Fruit fly (Drosophila melanogaster) whole organism, adult: ENCODE data around the gene Dpck.

Experiments used
- CG11617 ChIP-seq: fragments of 200-800 bp; sonication (Bioruptor generic); optimal IDR thresholded peaks from 2 replicates; lab custom pipeline; 2017; ENCODE audit warnings: mild to moderate bottlenecking, missing biosample characterization, missing genetic modification reagents, missing genetic modification characterization
- CG12768 ChIP-seq: fragments of 200-800 bp; sonication (Bioruptor generic); optimal IDR thresholded peaks from 2 replicates; lab custom pipeline; 2017; ENCODE audit warnings: missing biosample characterization, missing genetic modification characterization, mild to moderate bottlenecking, moderate library complexity, missing genetic modification reagents
- CG14711 ChIP-seq: fragments of 200-800 bp; sonication (Bioruptor generic); optimal IDR thresholded peaks from 2 replicates; lab custom pipeline; 2018; ENCODE audit warnings: missing biosample characterization, mild to moderate bottlenecking, missing genetic modification characterization, moderate library complexity
- CG1620 ChIP-seq: fragments of 200-800 bp; sonication (Bioruptor generic); optimal IDR thresholded peaks from 2 replicates; lab custom pipeline; 2016; ENCODE audit warnings: missing biosample characterization, missing genetic modification characterization
- CG33017 ChIP-seq: fragments of 200-800 bp; sonication (Bioruptor generic); optimal IDR thresholded peaks from 2 replicates; lab custom pipeline; 2018; ENCODE audit warnings: missing biosample characterization, mild to moderate bottlenecking, missing genetic modification characterization, moderate library complexity
- CG5204 ChIP-seq: fragments of 200-800 bp; sonication (Bioruptor generic); optimal IDR thresholded peaks from 2 replicates; lab custom pipeline; 2016; ENCODE audit warnings: missing biosample characterization, missing genetic modification characterization
- CG7045 ChIP-seq: fragments of 200-800 bp; sonication (Bioruptor generic); optimal IDR thresholded peaks from 2 replicates; lab custom pipeline; 2017; ENCODE audit warnings: missing biosample characterization, mild to moderate bottlenecking, missing genetic modification characterization
- CG7101 ChIP-seq: fragments of 200-800 bp; sonication (Bioruptor generic); optimal IDR thresholded peaks from 2 replicates; lab custom pipeline; 2018; ENCODE audit warnings: missing biosample characterization, mild to moderate bottlenecking, missing genetic modification characterization, moderate library complexity
- Clk ChIP-seq: fragments of 200-800 bp; sonication (Bioruptor generic); optimal IDR thresholded peaks from 2 replicates; lab custom pipeline; 2017; ENCODE audit warnings: missing biosample characterization, missing genetic modification characterization
- Crg-1 ChIP-seq: fragments of 200-800 bp; sonication (Bioruptor generic); optimal IDR thresholded peaks from 2 replicates; lab custom pipeline; 2016; ENCODE audit warnings: missing biosample characterization, missing genetic modification characterization
- Hr96 ChIP-seq: fragments of 200-800 bp; sonication (Bioruptor generic); optimal IDR thresholded peaks from 2 replicates; lab custom pipeline; 2016; ENCODE audit warnings: missing biosample characterization, missing genetic modification characterization
- Mnt ChIP-seq: fragments of 200-800 bp; sonication (Bioruptor generic); optimal IDR thresholded peaks from 2 replicates; lab custom pipeline; 2016; ENCODE audit warnings: missing biosample characterization, mild to moderate bottlenecking, missing genetic modification characterization
- bab1 ChIP-seq: fragments of 200-800 bp; sonication (Bioruptor generic); optimal IDR thresholded peaks from 3 replicates; lab custom pipeline; 2019; ENCODE audit warnings: missing biosample characterization, mild to moderate bottlenecking, missing genetic modification characterization, moderate library complexity
- cic ChIP-seq: fragments of 200-800 bp; sonication (Bioruptor generic); optimal IDR thresholded peaks from 2 replicates; lab custom pipeline; 2017; ENCODE audit warnings: missing biosample characterization, mild to moderate bottlenecking, missing genetic modification characterization, moderate library complexity
- cnc ChIP-seq, 2 experiments: fragments of >200 bp; optimal IDR thresholded peaks; 2 replicates each; lab custom pipeline; 2017
- kay ChIP-seq: fragments of 200-800 bp; sonication (Bioruptor generic); peaks from one replicate; lab custom pipeline; 2016; ENCODE audit warnings: missing biosample characterization, missing genetic modification characterization, borderline replicate concordance
- ovo ChIP-seq: fragments of 200-800 bp; sonication (Bioruptor generic); optimal IDR thresholded peaks from 2 replicates; lab custom pipeline; 2016; ENCODE audit warnings: missing biosample characterization, missing genetic modification characterization
- pad ChIP-seq: fragments of 200-800 bp; sonication (Bioruptor generic); optimal IDR thresholded peaks from 3 replicates; lab custom pipeline; 2017; ENCODE audit warnings: missing biosample characterization, missing genetic modification characterization, mild to moderate bottlenecking, moderate library complexity, missing genetic modification reagents
- tj ChIP-seq: fragments of 200-800 bp; sonication (Bioruptor generic); optimal IDR thresholded peaks from 3 replicates; lab custom pipeline; 2017; ENCODE audit warnings: missing biosample characterization, mild to moderate bottlenecking, missing genetic modification characterization, moderate library complexity
- toe ChIP-seq: fragments of 200-800 bp; sonication (Bioruptor generic); optimal IDR thresholded peaks from 2 replicates; lab custom pipeline; 2016; ENCODE audit warnings: missing biosample characterization, missing genetic modification characterization

Dpck gene

dm6 chr3R:7076293-7076981, 5.5 kb upstream of the Dpck start:
- TF ChIP-seq Mnt (GFP tag; lab: Kevin White, UChicago) (peak; percentile 22), ovo (GFP tag; lab: Kevin White, UChicago) (peak; percentile 64), CG5204 (no peak), tj (peak; percentile 37), CG7045 (GFP tag; lab: Kevin White, UChicago) (peak; percentile 90), cic (GFP tag; lab: Kevin White, UChicago) (peak; percentile 95), CG1620 (GFP tag; lab: Kevin White, UChicago) (peak; percentile 60), CG11617 (peak; percentile 46), bab1 (GFP tag; lab: Kevin White, UChicago) (peak; percentile 94), Hr96 (no peak), toe (GFP tag; lab: Kevin White, UChicago) (peak; percentile 48), CG7101 (tag; lab: Kevin White, UChicago) (peak; percentile 76), CG33017 (tag; lab: Kevin White, UChicago) (peak; percentile 90), pad (GFP tag; lab: Kevin White, UChicago) (peak; percentile 54), kay (no peak), Crg-1 (GFP tag; lab: Kevin White, UChicago) (peak; percentile 59), CG14711 (tag; lab: Kevin White, UChicago) (peak; percentile 52), cnc (optimal IDR thresholded peaks at IDR 0.05; lab: Kevin White, UChicago) (no peak), CG12768 (GFP tag; lab: Kevin White, UChicago) (peak; percentile 96), Clk (GFP tag; lab: Kevin White, UChicago) (no peak)

- TF ChIP-seq cnc (optimal IDR thresholded peaks at IDR 0.05; lab: Kevin White, UChicago) (no peak), CG12768 (GFP tag; lab: Kevin White, UChicago) (no peak), cic (GFP tag; lab: Kevin White, UChicago) (no peak), CG7101 (tag; lab: Kevin White, UChicago) (no peak), tj (no peak), bab1 (GFP tag; lab: Kevin White, UChicago) (no peak), toe (GFP tag; lab: Kevin White, UChicago) (no peak), CG14711 (tag; lab: Kevin White, UChicago) (no peak), Mnt (GFP tag; lab: Kevin White, UChicago) (no peak), ovo (GFP tag; lab: Kevin White, UChicago) (no peak), pad (GFP tag; lab: Kevin White, UChicago) (no peak)
Measured at dm6 chr3R:7079718-7080117, 2.3 kb upstream of the Dpck start.

dm6 chr3R:7080157-7080916, 1.6 kb upstream of the Dpck start, which contains the start of gene Ref1:
Ref1 (minus strand) TSS chr3R:7080387.
- TF ChIP-seq CG14711 (tag; lab: Kevin White, UChicago) (no peak), CG7101 (tag; lab: Kevin White, UChicago) (peak; percentile 4), bab1 (GFP tag; lab: Kevin White, UChicago) (peak; percentile 9), Mnt (GFP tag; lab: Kevin White, UChicago) (peak; percentile 19), Clk (GFP tag; lab: Kevin White, UChicago) (no peak)

dm6 chr3R:7083750-7084149, 1.8 kb downstream of the Dpck start:
- TF ChIP-seq kay (no peak), ovo (GFP tag; lab: Kevin White, UChicago) (no peak), CG5204 (no peak), Clk (GFP tag; lab: Kevin White, UChicago) (no peak), CG7045 (GFP tag; lab: Kevin White, UChicago) (no peak), CG14711 (tag; lab: Kevin White, UChicago) (no peak), pad (GFP tag; lab: Kevin White, UChicago) (no peak)

- TF ChIP-seq Mnt (GFP tag; lab: Kevin White, UChicago), result no peak
- TF ChIP-seq CG14711 (tag; lab: Kevin White, UChicago), result peak; percentile 87
- no peak for TF ChIP-seq CG11617
Measured at dm6 chr3R:7085455-7085854, 3.5 kb downstream of the Dpck start.

dm6 chr3R:7085983-7086376, 4.0 kb downstream of the Dpck start, which contains the start of gene Tailor:
Tailor (minus strand) TSS chr3R:7086083.
- TF ChIP-seq CG1620 (GFP tag; lab: Kevin White, UChicago) (no peak), CG5204 (no peak), CG33017 (tag; lab: Kevin White, UChicago) (no peak), Hr96 (no peak), cnc (optimal IDR thresholded peaks at IDR 0.05; lab: Kevin White, UChicago) (no peak), bab1 (GFP tag; lab: Kevin White, UChicago) (no peak), Clk (GFP tag; lab: Kevin White, UChicago) (no peak), CG12768 (GFP tag; lab: Kevin White, UChicago) (no peak), CG7045 (GFP tag; lab: Kevin White, UChicago) (no peak), Crg-1 (GFP tag; lab: Kevin White, UChicago) (no peak), kay (no peak), pad (GFP tag; lab: Kevin White, UChicago) (no peak), CG11617 (no peak), CG7101 (tag; lab: Kevin White, UChicago) (no peak), Mnt (GFP tag; lab: Kevin White, UChicago) (no peak), tj (no peak), CG14711 (tag; lab: Kevin White, UChicago) (no peak), toe (GFP tag; lab: Kevin White, UChicago) (no peak), cic (GFP tag; lab: Kevin White, UChicago) (no peak)
